Fruit fly (Drosophila melanogaster) S2 (cell line): ENCODE results near the gene CG10214.

Experiments
- CG8478 ChIP-seq: fragments of >200 bp; optimal IDR thresholded peaks from 2 replicates; lab custom pipeline; 2018
- CTCF ChIP-seq, 2 experiments: fragments of >200 bp; optimal IDR thresholded peaks; 2 replicates each; lab custom pipeline; 2018

The CG10214 gene

dm6 chr3R:23767417-23767853 lies at the start of gene CG10214, which contains the start of gene CG10375:
CG10214 (minus strand) TSS chr3R:23767488.
CG10375 (plus strand) TSS chr3R:23767712.
- TF ChIP-seq CG8478 (lab: Kevin White, UChicago) (no peak), CTCF (optimal IDR thresholded peaks at IDR 0.05; lab: Kevin White, UChicago) (no peak)

dm6 chr3R:23803668-23804067 lies 36.4 kb upstream of the CG10214 start, which contains the start of gene CG34355:
CG34355 (plus strand) TSS chr3R:23803859.
- TF ChIP-seq CTCF (optimal IDR thresholded peaks at IDR 0.05; lab: Kevin White, UChicago) (no peak), CG8478 (lab: Kevin White, UChicago) (no peak)

dm6 chr3R:23791491-23791890 lies 24.2 kb upstream of the CG10214 start:
- no peak for TF ChIP-seq CTCF (optimal IDR thresholded peaks at IDR 0.05; lab: Kevin White, UChicago)
- no peak for TF ChIP-seq CG8478 (lab: Kevin White, UChicago)

- TF ChIP-seq CG8478 (lab: Kevin White, UChicago) (no peak), CTCF (optimal IDR thresholded peaks at IDR 0.05; lab: Kevin White, UChicago) (no peak)
Measured at dm6 chr3R:23790483-23791175, 23.3 kb upstream of the CG10214 start.

dm6 chr3R:23789584-23789983 lies 22.3 kb upstream of the CG10214 start:
- TF ChIP-seq CTCF (optimal IDR thresholded peaks at IDR 0.05; lab: Kevin White, UChicago) (no peak), CG8478 (lab: Kevin White, UChicago) (no peak)

dm6 chr3R:23788406-23789021 lies 21.2 kb upstream of the CG10214 start:
- TF ChIP-seq CG8478 (lab: Kevin White, UChicago) (no peak), CTCF (optimal IDR thresholded peaks at IDR 0.05; lab: Kevin White, UChicago) (no peak)

dm6 chr3R:23787632-23787960 lies 20.3 kb upstream of the CG10214 start:
- TF ChIP-seq CTCF (optimal IDR thresholded peaks at IDR 0.05; lab: Kevin White, UChicago) (no peak), CG8478 (lab: Kevin White, UChicago) (no peak)

- TF ChIP-seq CG8478 (lab: Kevin White, UChicago) (no peak), CTCF (optimal IDR thresholded peaks at IDR 0.05; lab: Kevin White, UChicago) (no peak)
Measured at dm6 chr3R:23786768-23787631, 19.7 kb upstream of the CG10214 start.

- TF ChIP-seq CG8478 (lab: Kevin White, UChicago) = no peak
- no peak for TF ChIP-seq CTCF (optimal IDR thresholded peaks at IDR 0.05; lab: Kevin White, UChicago)
Measured at dm6 chr3R:23784925-23785680, 17.8 kb upstream of the CG10214 start.

- TF ChIP-seq CG8478 (lab: Kevin White, UChicago) = no peak
- TF ChIP-seq CTCF (optimal IDR thresholded peaks at IDR 0.05; lab: Kevin White, UChicago) = no peak
Measured at dm6 chr3R:23783961-23784360, 16.7 kb upstream of the CG10214 start.

dm6 chr3R:23783403-23783757 lies 16.1 kb upstream of the CG10214 start:
- no peak for TF ChIP-seq CTCF (optimal IDR thresholded peaks at IDR 0.05; lab: Kevin White, UChicago)
- TF ChIP-seq CG8478 (lab: Kevin White, UChicago) = no peak

- TF ChIP-seq CTCF (optimal IDR thresholded peaks at IDR 0.05; lab: Kevin White, UChicago) (no peak), CG8478 (lab: Kevin White, UChicago) (no peak)
Measured at dm6 chr3R:23782456-23783402, 15.4 kb upstream of the CG10214 start.

dm6 chr3R:23781466-23781935 lies 14.2 kb upstream of the CG10214 start, which contains the start of the genes Nup98-96 and mbc:
Nup98-96 (minus strand) TSS chr3R:23781621.
mbc (plus strand) TSS chr3R:23781765.
- no peak for TF ChIP-seq CG8478 (lab: Kevin White, UChicago)
